Worm (Caenorhabditis elegans) whole organism, late embryonic: ENCODE results near the gene F54D5.9.

ENCODE experiments used
- Y22D7AL.16 ChIP-seq: sonication (generic microtip); optimal IDR thresholded peaks from 2 replicates; lab custom pipeline; 2016; ENCODE audit warnings: missing genetic modification characterization, missing compliant biosample characterization
- ama-1 ChIP-seq: fragments of 150-350 bp; optimal IDR thresholded peaks from 2 replicates; lab custom pipeline; 2014
- ceh-18 ChIP-seq: sonication (generic microtip); optimal IDR thresholded peaks from 2 replicates; lab custom pipeline; 2016; ENCODE audit warnings: missing genetic modification characterization, missing compliant biosample characterization
- ceh-34 ChIP-seq: sonication (generic microtip); optimal IDR thresholded peaks from 2 replicates; lab custom pipeline; 2016; ENCODE audit warnings: mild to moderate bottlenecking, missing genetic modification characterization, missing compliant biosample characterization
- ceh-9 ChIP-seq: sonication (generic microtip); optimal IDR thresholded peaks from 2 replicates; lab custom pipeline; 2016; ENCODE audit warnings: mild to moderate bottlenecking, missing genetic modification characterization, inconsistent platforms, missing compliant biosample characterization
- che-1 ChIP-seq: sonication (generic microtip); optimal IDR thresholded peaks from 2 replicates; lab custom pipeline; 2016; ENCODE audit warnings: mild to moderate bottlenecking, missing genetic modification characterization, missing compliant biosample characterization
- fkh-10 ChIP-seq: fragments of 150-350 bp; optimal IDR thresholded peaks from 2 replicates; lab custom pipeline; 2014; ENCODE audit warnings: missing biosample characterization, missing genetic modification reagents, missing genetic modification characterization
- hlh-6 ChIP-seq: sonication (generic microtip); optimal IDR thresholded peaks from 2 replicates; lab custom pipeline; 2016; ENCODE audit warnings: missing genotype, missing genetic modification characterization, missing compliant biosample characterization
- hlh-8 ChIP-seq: sonication (generic microtip); optimal IDR thresholded peaks from 2 replicates; lab custom pipeline; 2016; ENCODE audit warnings: missing genotype, missing genetic modification characterization, missing compliant biosample characterization
- nhr-11 ChIP-seq: fragments of 150-350 bp; optimal IDR thresholded peaks from 2 replicates; lab custom pipeline; 2014; ENCODE audit warnings: missing biosample characterization, missing genetic modification characterization
- pax-1 ChIP-seq: fragments of 150-350 bp; optimal IDR thresholded peaks from 2 replicates; lab custom pipeline; 2014; ENCODE audit warnings: missing biosample characterization, missing genetic modification characterization
- sdc-2 ChIP-seq: sonication (generic microtip); optimal IDR thresholded peaks from 2 replicates; lab custom pipeline; 2016; ENCODE audit warnings: missing genotype, missing genetic modification characterization, missing compliant biosample characterization
- ztf-16 ChIP-seq: sonication (generic microtip); optimal IDR thresholded peaks from 2 replicates; lab custom pipeline; 2017; ENCODE audit warnings: missing genetic modification characterization, missing compliant biosample characterization

DNA sequence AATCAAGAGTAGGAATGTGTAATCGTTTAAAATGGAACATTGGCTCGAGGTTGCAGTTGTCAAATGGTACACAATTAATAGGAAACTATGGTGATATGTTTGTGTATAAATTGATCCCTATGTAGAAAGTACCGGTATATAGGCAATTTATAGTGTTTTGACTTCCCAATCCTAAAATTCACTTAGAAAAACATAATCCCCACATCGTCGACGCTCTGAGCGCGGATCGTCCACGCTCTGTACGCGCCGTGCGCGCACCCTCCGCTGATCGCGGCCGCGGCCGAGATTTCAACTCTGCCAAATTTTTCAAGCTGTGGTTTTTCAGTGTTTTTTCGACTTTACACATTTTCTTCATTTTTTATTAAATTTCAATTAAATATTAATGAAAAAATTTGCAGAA, 11.7 kb upstream of the F54D5.9 start, which contains the start of gene F54D5.17:
- TF ChIP-seq ztf-16 (tag; lab: Kevin White, UChicago), result no peak
- no peak for TF ChIP-seq ama-1 (lab: Kevin White, UChicago)
- no peak for TF ChIP-seq pax-1 (tag; lab: Kevin White, UChicago)
- TF ChIP-seq nhr-11 (tag; lab: Kevin White, UChicago), result no peak
- TF ChIP-seq ceh-18, result no peak
- no peak for TF ChIP-seq ceh-9
- TF ChIP-seq fkh-10 (GFP tag; lab: Kevin White, UChicago), result no peak
- no peak for TF ChIP-seq che-1 (tag; lab: Kevin White, UChicago)
- no peak for TF ChIP-seq hlh-8 (tag; lab: Kevin White, UChicago)
- TF ChIP-seq sdc-2 (tag; lab: Kevin White, UChicago), result no peak
- no peak for TF ChIP-seq hlh-6
- no peak for TF ChIP-seq Y22D7AL.16 (tag; lab: Kevin White, UChicago)
- TF ChIP-seq ceh-34 (tag; lab: Kevin White, UChicago), result no peak
